Worm (Caenorhabditis elegans) whole organism, young adult: ENCODE measurements around the gene zipt-15.

Experiments used
- F52B5.7 ChIP-seq: sonication (generic microtip); optimal IDR thresholded peaks from 2 replicates; lab custom pipeline; 2016; ENCODE audit warnings: mild to moderate bottlenecking, missing genetic modification characterization, missing compliant biosample characterization
- attf-6 ChIP-seq: fragments of 200-800 bp; sonication (Bioruptor generic); IDR thresholded peaks from 2 replicates; pipeline ENCODE4 v1.3.6; 2022; ENCODE audit warnings: missing genetic modification reagents, missing genetic modification characterization, missing compliant biosample characterization
- chd-7 ChIP-seq: sonication (generic microtip); optimal IDR thresholded peaks from 2 replicates; lab custom pipeline; 2016; ENCODE audit warnings: mild to moderate bottlenecking, missing genetic modification characterization, moderate library complexity, missing compliant biosample characterization
- hlh-26 ChIP-seq: fragments of 200-800 bp; sonication (Bioruptor generic); conservative IDR thresholded peaks from 2 replicates; pipeline ENCODE4 v1.3.6; 2022; ENCODE audit warnings: missing genetic modification reagents, missing genetic modification characterization, missing compliant biosample characterization
- let-607 ChIP-seq, 2 experiments: fragments of 200-800 bp in 1 of 2; sonication (Bioruptor generic) in 1 of 2; sonication (generic microtip) in 1 of 2; optimal IDR thresholded peaks; 2 replicates each; lab custom pipeline; 2016 to 2018; ENCODE audit warnings: mild to moderate bottlenecking in 2 of 2, missing compliant biosample characterization in 2 of 2, missing genetic modification characterization in 2 of 2, moderate library complexity in 2 of 2, missing genotype in 1 of 2
- lin-40 ChIP-seq: sonication (generic microtip); optimal IDR thresholded peaks from 2 replicates; lab custom pipeline; 2016; ENCODE audit warnings: missing genetic modification characterization, mild to moderate bottlenecking, missing compliant biosample characterization, missing genotype, missing genetic modification reagents
- pbrm-1 ChIP-seq: fragments of 200-800 bp; sonication (Bioruptor generic); IDR thresholded peaks from 2 replicates; pipeline ENCODE4 v1.3.6; 2022; ENCODE audit warnings: missing genetic modification reagents, missing genetic modification characterization, missing compliant biosample characterization
- sea-2 ChIP-seq: fragments of 200-800 bp; sonication (Bioruptor generic); IDR thresholded peaks from 2 replicates; pipeline ENCODE4 v1.3.6; 2022; ENCODE audit warnings: missing genetic modification characterization, missing compliant biosample characterization
- ztf-25 ChIP-seq: fragments of 200-800 bp; sonication (Bioruptor generic); IDR thresholded peaks from 2 replicates; pipeline ENCODE4 v1.3.6; 2022; ENCODE audit warnings: missing genetic modification reagents, missing genetic modification characterization, missing compliant biosample characterization

ce11 chrIV:831796-832486 lies 7.2 kb upstream of the zipt-15 start, which contains the start of the genes madf-1 and Y55F3BR.10:
- no peak for TF ChIP-seq let-607 (tag; optimal IDR thresholded peaks at IDR 0.05; lab: Kevin White, UChicago)
- TF ChIP-seq F52B5.7 (tag; lab: Kevin White, UChicago), result no peak
- no peak for TF ChIP-seq ztf-25
- TF ChIP-seq hlh-26, result no peak
- no peak for TF ChIP-seq attf-6 (GFP tag; lab: Robert Waterston, UW)
- no peak for TF ChIP-seq lin-40 (tag; lab: Kevin White, UChicago)
- no peak for TF ChIP-seq pbrm-1
- no peak for TF ChIP-seq sea-2 (GFP tag; lab: Robert Waterston, UW)
- no peak for TF ChIP-seq chd-7
